Worm (Caenorhabditis elegans): Measurements from ENCODE around the gene Y113G7A.12.

The Y113G7A.12 gene

ce11 chrV:20142285-20142684, at the start of gene Y113G7A.12:
Gene Y113G7A.12, plus strand, starts transcription at chrV:20142585.
- no peak for TF ChIP-seq him-1 (tag; optimal IDR thresholded peaks at IDR 0.05)
- no peak for TF ChIP-seq dao-5 (tag; optimal IDR thresholded peaks at IDR 0.05)
- no peak for TF ChIP-seq W03F9.2 (tag; optimal IDR thresholded peaks at IDR 0.05)

ce11 chrV:20093940-20094339, 48.4 kb upstream of the Y113G7A.12 start:
- no peak for TF ChIP-seq dao-5 (tag; optimal IDR thresholded peaks at IDR 0.05)
- no peak for TF ChIP-seq W03F9.2 (tag; optimal IDR thresholded peaks at IDR 0.05)

- TF ChIP-seq him-1 (tag; optimal IDR thresholded peaks at IDR 0.05) (no peak), W03F9.2 (tag; optimal IDR thresholded peaks at IDR 0.05) (no peak), dao-5 (tag; optimal IDR thresholded peaks at IDR 0.05) (no peak)
These were observed 47.5 kb upstream of the Y113G7A.12 start, which contains the start of gene nlp-69 for ce11 chrV:20094908-20095307. Gene nlp-69, minus strand, starts transcription at chrV:20095008.

DNA sequence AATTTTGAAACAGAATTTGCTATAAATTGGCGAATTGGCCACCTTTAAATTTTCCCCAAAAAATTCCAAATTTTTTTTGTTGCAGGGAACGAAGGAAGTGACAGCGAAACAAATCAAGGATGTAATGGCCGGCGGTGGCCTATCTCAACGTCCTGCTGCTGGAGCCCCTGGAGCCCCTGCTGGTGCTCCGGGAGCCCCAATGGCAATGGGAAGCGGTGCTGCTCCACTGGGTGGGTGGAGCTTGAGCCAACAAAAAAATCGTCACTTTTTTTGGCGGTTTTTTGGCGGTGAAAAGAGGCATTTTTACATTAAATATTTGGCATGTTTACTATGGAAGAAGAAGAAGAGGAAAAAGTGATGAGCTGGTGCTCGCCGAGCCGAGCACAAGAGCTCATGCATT, 45.2 kb upstream of the Y113G7A.12 start:
- TF ChIP-seq W03F9.2 (tag; optimal IDR thresholded peaks at IDR 0.05): no peak
- TF ChIP-seq him-1 (tag; optimal IDR thresholded peaks at IDR 0.05): no peak
- TF ChIP-seq dao-5 (tag; optimal IDR thresholded peaks at IDR 0.05): no peak

ce11 chrV:20104417-20104816, 38.0 kb upstream of the Y113G7A.12 start:
- TF ChIP-seq him-1 (tag; optimal IDR thresholded peaks at IDR 0.05) (no peak), dao-5 (tag; optimal IDR thresholded peaks at IDR 0.05) (no peak), W03F9.2 (tag; optimal IDR thresholded peaks at IDR 0.05) (no peak)

DNA sequence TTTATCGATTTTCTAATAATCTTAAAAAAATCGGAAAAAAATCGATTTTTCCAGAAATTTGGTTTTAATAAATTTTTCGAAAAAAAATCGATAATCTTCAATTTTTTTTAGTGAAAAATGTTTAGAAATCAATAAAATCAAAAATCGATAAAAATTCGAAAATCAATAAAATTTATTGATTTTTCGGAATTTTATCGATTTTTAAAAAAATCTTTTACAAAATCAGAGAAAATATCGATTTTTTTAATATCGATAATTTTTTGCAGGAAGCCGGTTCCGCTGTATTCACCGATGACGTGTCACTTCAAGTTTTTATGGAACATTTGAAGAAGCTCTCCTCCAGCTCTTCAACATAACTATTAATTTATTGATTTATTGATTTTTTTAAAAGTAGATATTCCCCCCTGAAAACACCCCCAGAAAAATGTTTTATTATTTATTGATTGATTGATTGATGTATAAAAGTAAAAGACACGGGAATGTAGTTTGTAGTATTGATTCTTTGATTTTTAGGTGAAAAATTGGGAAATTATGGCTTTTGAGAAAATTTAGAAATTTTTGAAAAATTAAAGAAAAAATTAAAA, 37.1 kb upstream of the Y113G7A.12 start:
- TF ChIP-seq dao-5 (tag; optimal IDR thresholded peaks at IDR 0.05) (no peak), W03F9.2 (tag; optimal IDR thresholded peaks at IDR 0.05) (no peak), him-1 (tag; optimal IDR thresholded peaks at IDR 0.05) (no peak)

ce11 chrV:20119770-20120169, 22.6 kb upstream of the Y113G7A.12 start:
- TF ChIP-seq him-1 (tag; optimal IDR thresholded peaks at IDR 0.05) (no peak), W03F9.2 (tag; optimal IDR thresholded peaks at IDR 0.05) (no peak), dao-5 (tag; optimal IDR thresholded peaks at IDR 0.05) (no peak)

DNA sequence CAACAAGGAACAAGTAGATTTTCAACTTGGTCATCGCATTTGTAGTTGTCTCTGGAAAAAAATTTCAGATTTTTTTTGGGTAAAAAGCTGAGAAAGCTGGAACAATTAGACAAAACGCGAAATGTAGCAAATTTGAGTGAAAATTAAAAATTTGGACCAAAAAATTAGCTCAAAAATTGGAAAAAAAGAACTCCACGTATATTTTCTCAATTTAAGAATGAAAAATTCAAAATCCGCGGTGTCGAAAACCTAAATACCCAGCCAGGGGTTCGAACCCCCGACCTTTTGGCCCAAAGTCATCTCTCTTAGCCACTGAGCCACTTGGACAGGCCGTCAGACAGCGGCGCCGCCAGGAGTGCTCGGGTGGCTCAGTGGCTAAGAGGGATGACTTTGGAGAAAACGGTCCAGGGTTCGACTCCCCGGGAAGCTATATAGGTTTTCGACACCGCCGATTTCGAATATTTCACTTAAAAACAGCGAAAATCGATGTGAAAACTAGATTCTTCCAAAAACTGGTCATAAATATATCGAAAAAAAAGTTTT, 21.7 kb upstream of the Y113G7A.12 start, which contains the start of gene ncx-1:
TSS of gene ncx-1 (minus strand) at position 51 of the 543 bp plus-strand sequence.
- TF ChIP-seq W03F9.2 (tag; optimal IDR thresholded peaks at IDR 0.05) (no peak), him-1 (tag; optimal IDR thresholded peaks at IDR 0.05) (no peak), dao-5 (tag; optimal IDR thresholded peaks at IDR 0.05) (no peak)

ce11 chrV:20123010-20123409, 19.4 kb upstream of the Y113G7A.12 start:
- no peak for TF ChIP-seq W03F9.2 (tag; optimal IDR thresholded peaks at IDR 0.05)
- TF ChIP-seq him-1 (tag; optimal IDR thresholded peaks at IDR 0.05): no peak
- no peak for TF ChIP-seq dao-5 (tag; optimal IDR thresholded peaks at IDR 0.05)

DNA sequence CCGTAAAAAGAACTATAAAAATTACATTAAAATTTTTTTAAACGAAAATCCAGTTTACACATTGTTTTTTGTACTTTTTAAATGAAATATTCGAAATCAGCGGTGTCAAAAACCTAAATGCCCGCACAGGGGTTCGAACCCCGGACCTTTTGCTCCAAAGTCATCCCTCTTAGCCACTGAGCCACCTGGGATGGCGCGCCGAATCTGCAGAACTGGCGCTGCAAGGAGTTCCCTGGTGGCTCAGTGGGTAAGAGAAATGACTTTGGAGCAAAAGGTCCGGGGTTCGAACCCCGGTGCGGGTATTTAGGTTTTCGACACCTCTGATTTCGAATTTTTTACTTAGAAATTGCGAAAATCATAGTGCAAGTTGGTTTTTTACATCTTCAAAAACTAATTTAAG, 18.8 kb upstream of the Y113G7A.12 start:
- no peak for TF ChIP-seq W03F9.2 (tag; optimal IDR thresholded peaks at IDR 0.05)
- no peak for TF ChIP-seq him-1 (tag; optimal IDR thresholded peaks at IDR 0.05)
- TF ChIP-seq dao-5 (tag; optimal IDR thresholded peaks at IDR 0.05): no peak

DNA sequence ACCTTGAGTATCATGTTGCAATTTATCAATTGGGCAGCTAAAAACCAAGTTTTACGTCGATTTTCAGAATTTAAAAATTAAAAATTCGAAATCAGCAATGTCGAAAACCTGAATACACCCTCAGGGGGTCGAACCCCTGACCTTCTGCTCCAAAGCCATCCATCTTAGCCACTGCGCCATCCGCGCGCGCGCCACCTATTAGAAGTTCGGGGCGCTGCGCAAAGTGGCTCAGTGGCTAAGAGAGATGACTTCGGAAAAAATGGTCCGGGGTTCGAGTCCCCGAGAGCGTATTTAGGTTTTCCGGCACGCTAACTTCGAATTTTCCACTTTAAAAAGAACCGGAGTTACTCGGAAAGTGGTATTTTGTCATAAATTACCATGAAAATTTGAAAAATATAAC, 18.0 kb upstream of the Y113G7A.12 start:
- TF ChIP-seq W03F9.2 (tag; optimal IDR thresholded peaks at IDR 0.05) (no peak), him-1 (tag; optimal IDR thresholded peaks at IDR 0.05) (no peak), dao-5 (tag; optimal IDR thresholded peaks at IDR 0.05) (no peak)

ce11 chrV:20125137-20125536, 17.2 kb upstream of the Y113G7A.12 start:
- no peak for TF ChIP-seq him-1 (tag; optimal IDR thresholded peaks at IDR 0.05)

- TF ChIP-seq W03F9.2 (tag; optimal IDR thresholded peaks at IDR 0.05) (no peak), him-1 (tag; optimal IDR thresholded peaks at IDR 0.05) (no peak), dao-5 (tag; optimal IDR thresholded peaks at IDR 0.05) (no peak)
These were observed 15.7 kb upstream of the Y113G7A.12 start for ce11 chrV:20126637-20127036.

DNA sequence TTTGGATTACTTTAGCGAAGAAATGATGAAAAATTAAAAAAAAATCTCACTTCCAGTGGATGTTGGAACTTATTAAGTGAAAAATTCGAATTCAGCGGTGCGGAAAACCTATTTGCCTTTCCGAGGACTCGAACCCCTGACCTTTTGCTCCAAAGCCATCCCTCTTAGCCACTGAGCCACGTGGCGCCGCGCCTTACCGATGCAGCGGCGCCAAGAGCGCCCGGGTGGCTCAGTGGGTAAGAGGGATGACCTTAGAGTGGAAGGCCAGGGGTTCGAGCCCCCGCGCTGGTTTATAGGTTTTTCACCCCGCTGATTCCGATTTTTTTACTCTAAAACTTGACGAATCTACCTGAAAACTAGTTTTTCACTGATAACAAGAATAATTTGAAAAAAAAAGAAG, 14.8 kb upstream of the Y113G7A.12 start:
- TF ChIP-seq him-1 (tag; optimal IDR thresholded peaks at IDR 0.05) (no peak), W03F9.2 (tag; optimal IDR thresholded peaks at IDR 0.05) (no peak), dao-5 (tag; optimal IDR thresholded peaks at IDR 0.05) (no peak)

DNA sequence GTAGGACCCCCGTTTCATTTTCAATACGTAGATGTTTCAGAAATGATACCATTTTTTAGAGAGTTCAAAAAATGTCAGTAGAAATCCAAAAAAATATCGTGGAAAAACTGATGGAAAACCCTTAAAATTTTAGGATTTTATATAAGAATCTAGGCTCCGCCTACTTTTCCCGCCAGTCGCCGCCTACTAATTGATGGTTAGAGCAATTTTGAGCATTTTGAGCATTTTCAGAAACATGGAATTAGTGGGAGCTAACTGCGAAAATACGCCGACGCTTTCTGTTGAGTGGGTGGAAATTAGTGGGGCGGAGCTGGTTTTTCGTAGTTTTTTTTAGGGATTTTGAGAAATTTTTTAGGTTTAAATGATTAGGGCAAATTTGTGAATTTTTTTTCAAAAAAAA, 9.2 kb upstream of the Y113G7A.12 start, which contains the start of gene ssu-1:
TSS of gene ssu-1 (minus strand) at position 101 of the 400 bp plus-strand sequence.
- TF ChIP-seq dao-5 (tag; optimal IDR thresholded peaks at IDR 0.05) (no peak), him-1 (tag; optimal IDR thresholded peaks at IDR 0.05) (no peak), W03F9.2 (tag; optimal IDR thresholded peaks at IDR 0.05) (no peak)

Data from whole organism, L4/young adult.